Fruit fly (Drosophila melanogaster) whole organism, embryonic: Measurements from ENCODE around the gene CG8891.

Source experiments
- Adf1 ChIP-seq: fragments of 200-800 bp; sonication (Bioruptor generic); IDR thresholded peaks from 2 replicates; pipeline ENCODE4 v1.3.6; 2022; ENCODE audit warnings: missing biosample characterization, missing genetic modification characterization
- CG10147 ChIP-seq: fragments of 200-800 bp; sonication (Bioruptor generic); optimal IDR thresholded peaks from 2 replicates; lab custom pipeline; 2019; ENCODE audit warnings: missing biosample characterization, mild to moderate bottlenecking, missing genetic modification characterization, moderate library complexity
- CG10366 ChIP-seq: fragments of 200-800 bp; sonication (Bioruptor generic); IDR thresholded peaks from 2 replicates; pipeline ENCODE4 v1.3.6; 2022; ENCODE audit warnings: missing biosample characterization, missing genetic modification characterization
- CG11560 ChIP-seq: fragments of 200-800 bp; sonication (Bioruptor generic); IDR thresholded peaks from 3 replicates; pipeline ENCODE4 v1.3.6; 2022; ENCODE audit warnings: missing biosample characterization, missing genetic modification characterization
- CG14050 ChIP-seq: fragments of 200-800 bp; sonication (Bioruptor generic); IDR thresholded peaks from 3 replicates; pipeline ENCODE4 v1.3.6; 2022; ENCODE audit warnings: missing biosample characterization, missing genetic modification characterization
- CG14667 ChIP-seq: fragments of 200-800 bp; sonication (Bioruptor generic); IDR thresholded peaks from 2 replicates; pipeline ENCODE4 v1.3.6; 2022; ENCODE audit warnings: missing biosample characterization, missing genetic modification characterization
- CG3407 ChIP-seq: fragments of 200-800 bp; sonication (Bioruptor generic); optimal IDR thresholded peaks from 2 replicates; lab custom pipeline; 2018; ENCODE audit warnings: missing biosample characterization, mild to moderate bottlenecking, missing genetic modification characterization
- CG8944 ChIP-seq: fragments of 200-800 bp; sonication (Bioruptor generic); optimal IDR thresholded peaks from 3 replicates; lab custom pipeline; 2016; ENCODE audit warnings: missing biosample characterization, missing genetic modification characterization
- Drgx ChIP-seq: fragments of 200-800 bp; sonication (Bioruptor generic); IDR thresholded peaks from 2 replicates; pipeline ENCODE4 v1.3.6; 2022; ENCODE audit warnings: missing biosample characterization, missing genetic modification characterization
- Fer3 ChIP-seq: fragments of 200-800 bp; sonication (Bioruptor generic); optimal IDR thresholded peaks from 2 replicates; lab custom pipeline; 2018; ENCODE audit warnings: missing biosample characterization, mild to moderate bottlenecking, missing genetic modification characterization, moderate library complexity
- Gsc ChIP-seq: fragments of 200-800 bp; sonication (Bioruptor generic); IDR thresholded peaks from 2 replicates; pipeline ENCODE4 v1.3.6; 2022; ENCODE audit warnings: missing biosample characterization, missing genetic modification characterization
- Hsf ChIP-seq: fragments of 200-800 bp; sonication (Bioruptor generic); optimal IDR thresholded peaks from 3 replicates; lab custom pipeline; 2016; ENCODE audit warnings: missing biosample characterization, missing genetic modification characterization
- Oli ChIP-seq: fragments of 200-800 bp; sonication (Bioruptor generic); optimal IDR thresholded peaks from 2 replicates; lab custom pipeline; 2018; ENCODE audit warnings: missing biosample characterization, mild to moderate bottlenecking, missing genetic modification characterization, moderate library complexity
- ara ChIP-seq: fragments of 200-800 bp; sonication (Bioruptor generic); IDR thresholded peaks from 2 replicates; pipeline ENCODE4 v1.3.6; 2022; ENCODE audit warnings: missing biosample characterization, missing genetic modification characterization
- btn ChIP-seq: fragments of 200-800 bp; sonication (Bioruptor generic); optimal IDR thresholded peaks from 2 replicates; lab custom pipeline; 2016; ENCODE audit warnings: missing biosample characterization, missing genetic modification characterization
- cwo ChIP-seq: fragments of 200-800 bp; sonication (Bioruptor generic); optimal IDR thresholded peaks from 3 replicates; lab custom pipeline; 2017; ENCODE audit warnings: missing biosample characterization, missing genetic modification characterization, mild to moderate bottlenecking, moderate library complexity, missing genetic modification reagents
- grau ChIP-seq: fragments of 200-800 bp; optimal IDR thresholded peaks from 3 replicates; lab custom pipeline; 2019; ENCODE audit warnings: missing biosample characterization, mild to moderate bottlenecking, missing genetic modification characterization, moderate library complexity
- nom ChIP-seq: fragments of 200-800 bp; sonication (Bioruptor generic); optimal IDR thresholded peaks from 2 replicates; lab custom pipeline; 2017; ENCODE audit warnings: missing biosample characterization, missing genetic modification characterization, mild to moderate bottlenecking, moderate library complexity, missing genetic modification reagents
- tap ChIP-seq: fragments of 200-800 bp; optimal IDR thresholded peaks from 3 replicates; lab custom pipeline; 2019; ENCODE audit warnings: missing biosample characterization, mild to moderate bottlenecking, missing genetic modification characterization, moderate library complexity

CG8891 gene

DNA sequence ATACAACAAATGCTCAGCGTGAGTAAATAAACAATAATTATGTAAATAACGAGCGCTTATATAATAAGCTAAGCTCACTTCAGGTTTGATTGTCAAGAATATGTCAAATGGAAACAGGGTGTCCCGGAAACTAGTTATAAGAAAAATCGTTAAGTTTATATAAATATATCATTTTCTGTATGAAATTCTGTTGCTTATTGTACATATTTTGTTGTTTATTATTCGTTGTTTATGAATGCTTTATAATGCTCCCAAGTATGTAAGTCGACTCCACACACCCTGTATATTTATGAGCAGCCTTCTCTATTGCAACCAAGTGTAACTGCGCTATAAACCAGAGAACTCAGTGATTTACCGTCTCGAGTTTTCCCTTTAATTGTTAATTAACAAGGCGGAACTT lies 48.6 kb downstream of the CG8891 start (continued):
- TF ChIP-seq Drgx (GFP tag; lab: Robert Waterston, UW) (peak; percentile 44), Oli (tag; lab: Kevin White, UChicago) (peak; percentile 19), CG8944 (no peak), CG14667 (GFP tag; lab: Robert Waterston, UW) (0 out of 2 replicates have a peak, but pooled peaks have one; percentile 3), tap (tag; lab: Kevin White, UChicago) (peak; percentile 8), CG10366 (0 out of 2 replicates have a peak, but pooled peaks have one; percentile 8), CG14050 (0 out of 3 replicates have a peak, but pooled peaks have one; percentile 10), grau (tag; lab: Kevin White, UChicago) (peak; percentile 14), CG10147 (GFP tag; lab: Kevin White, UChicago) (no peak), cwo (GFP tag; lab: Kevin White, UChicago) (no peak), ara (peak; percentile 39; the same call in 1 of the 2 replicates), nom (no peak), Fer3 (peak; percentile 14), Gsc (GFP tag; lab: Robert Waterston, UW) (no peak), Hsf (no peak), Adf1 (GFP tag; lab: Robert Waterston, UW) (no peak), CG11560 (no peak), CG3407 (GFP tag; lab: Kevin White, UChicago) (no peak), btn (no peak)
